Worm (Caenorhabditis elegans): Measurements from ENCODE around the gene B0034.5.
A peak's percentile ranks its signal among the peaks of the same experiment; 100 is the strongest.

Gene B0034.5

DNA sequence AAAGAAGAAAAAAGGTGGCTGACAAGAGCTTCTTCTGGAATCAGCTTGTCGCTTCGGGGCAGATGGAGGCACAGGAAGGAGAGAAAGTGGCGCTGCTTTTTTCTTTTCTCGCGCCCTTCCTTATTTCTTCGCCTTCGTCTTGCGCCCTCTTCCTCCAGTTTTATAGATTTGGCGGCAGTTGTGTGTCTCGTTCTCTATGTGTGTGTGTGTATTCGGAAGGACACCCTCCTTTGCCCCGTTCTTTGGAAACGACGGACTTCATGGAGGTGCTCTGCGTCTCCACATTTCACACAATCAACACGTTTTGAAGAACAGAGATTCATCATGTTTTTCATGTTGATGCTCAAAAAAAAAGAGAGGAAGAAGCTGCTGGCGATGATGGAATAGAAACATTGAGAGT lies 26.1 kb downstream of the B0034.5 start (continued):
- TF ChIP-seq egl-43 (GFP tag; IDR thresholded peaks at IDR 0.05) (peak; percentile 29; the same call in 1 of the 2 replicates), saeg-2 (GFP tag; IDR thresholded peaks at IDR 0.05) (no peak), nhr-48 (tag; optimal IDR thresholded peaks at IDR 0.05) (no peak), daf-16 (GFP tag; optimal IDR thresholded peaks at IDR 0.05) (no peak), daf-16 (tag; optimal IDR thresholded peaks at IDR 0.05) (no peak), zag-1 (tag; optimal IDR thresholded peaks at IDR 0.05) (no peak), T20F7.1 (GFP tag; optimal IDR thresholded peaks at IDR 0.05) (no peak), ztf-11 (tag; optimal IDR thresholded peaks at IDR 0.05) (no peak), daf-19 (GFP tag; conservative IDR thresholded peaks at IDR 0.05) (no peak), tag-97 (GFP tag; IDR thresholded peaks at IDR 0.05) (no peak), set-16 (GFP tag; IDR thresholded peaks at IDR 0.05) (peak; percentile 44), tra-1 (GFP tag; IDR thresholded peaks at IDR 0.05) (0 out of 2 replicates have a peak, but pooled peaks have one; percentile 35), lsy-2 (tag; optimal IDR thresholded peaks at IDR 0.05) (peak; percentile 31 to 53), zfp-2 (tag; optimal IDR thresholded peaks at IDR 0.05) (no peak), mes-2 (tag; optimal IDR thresholded peaks at IDR 0.05; ENCODE audit: poor library complexity, severe bottlenecking) (peak; percentile 48), mxl-2 (GFP tag; conservative IDR thresholded peaks at IDR 0.05) (no peak), unc-62 (GFP tag; optimal IDR thresholded peaks at IDR 0.05 in 1 of 2) (peak in 1 of 2 experiments; percentile 78), unc-62 (tag; optimal IDR thresholded peaks at IDR 0.05) (no peak), hlh-11 (tag; optimal IDR thresholded peaks at IDR 0.05) (peak; percentile 22), fkh-10 (GFP tag; optimal IDR thresholded peaks at IDR 0.05) (peak; percentile 47), lin-29 (GFP tag; IDR thresholded peaks at IDR 0.05) (no peak), mep-1 (tag; optimal IDR thresholded peaks at IDR 0.05) (peak; percentile 18), snpc-4 (tag; optimal IDR thresholded peaks at IDR 0.05) (no peak), hlh-30 (tag; optimal IDR thresholded peaks at IDR 0.05; ENCODE audit: insufficient read depth) (peak; percentile 23)

ce11 chrII:5946438-5946837 lies 28.3 kb downstream of the B0034.5 start:
- peak; percentile 37 for TF ChIP-seq aha-1 (tag)
- 0 out of 2 replicates have a peak, but pooled peaks have one; percentile 42 for TF ChIP-seq ctbp-1 (GFP tag; IDR thresholded peaks at IDR 0.05)
- no peak for TF ChIP-seq F44E2.7 (GFP tag; IDR thresholded peaks at IDR 0.05)
- TF ChIP-seq F26F4.8 (GFP tag; conservative IDR thresholded peaks at IDR 0.05): no peak
- TF ChIP-seq hlh-11 (tag; optimal IDR thresholded peaks at IDR 0.05): no peak
- no peak for TF ChIP-seq tra-1 (GFP tag; IDR thresholded peaks at IDR 0.05)
- no peak for TF ChIP-seq daf-12 (tag; optimal IDR thresholded peaks at IDR 0.05)
- TF ChIP-seq unc-39 (tag; optimal IDR thresholded peaks at IDR 0.05): no peak
- no peak for TF ChIP-seq ceh-44 (GFP tag; IDR thresholded peaks at IDR 0.05)
- TF ChIP-seq mep-1 (tag; optimal IDR thresholded peaks at IDR 0.05): no peak

ce11 chrII:5945818-5946217 lies 29.0 kb downstream of the B0034.5 start:
- TF ChIP-seq aha-1 (tag) (peak; percentile 63), nhr-76 (tag; optimal IDR thresholded peaks at IDR 0.05) (no peak)

ce11 chrII:5944268-5944667 lies 30.5 kb downstream of the B0034.5 start, which contains the start of gene B0034.2:
TSS of gene B0034.2 (minus strand) at chrII:5944368.
- TF ChIP-seq lin-1 (GFP tag; IDR thresholded peaks at IDR 0.05) (no peak), lim-7 (GFP tag; IDR thresholded peaks at IDR 0.05) (no peak), lin-38 (GFP tag; IDR thresholded peaks at IDR 0.05) (0 out of 2 replicates have a peak, but pooled peaks have one; percentile 21), dmd-6 (GFP tag; IDR thresholded peaks at IDR 0.05) (no peak), nhr-76 (tag; optimal IDR thresholded peaks at IDR 0.05) (no peak), F10B5.3 (tag; optimal IDR thresholded peaks at IDR 0.05) (no peak), unc-130 (GFP tag; optimal IDR thresholded peaks at IDR 0.05) (no peak), madf-5 (GFP tag; IDR thresholded peaks at IDR 0.05) (no peak), aha-1 (tag) (peak; percentile 41), nhr-42 (GFP tag; IDR thresholded peaks at IDR 0.05) (no peak)

Measured in whole organism, L4 larva.